Fruit fly (Drosophila melanogaster) whole organism, embryonic: Measurements from ENCODE around the gene CCHa2.

Experiments
- Atf-2 ChIP-seq: fragments of 200-800 bp; sonication (Bioruptor generic); optimal IDR thresholded peaks from 2 replicates; lab custom pipeline; 2016; ENCODE audit warnings: missing biosample characterization, missing genetic modification characterization
- CG10274 ChIP-seq: fragments of 200-800 bp; sonication (Bioruptor generic); optimal IDR thresholded peaks from 3 replicates; lab custom pipeline; 2017; ENCODE audit warnings: missing biosample characterization, mild to moderate bottlenecking, missing genetic modification characterization
- CG10654 ChIP-seq: fragments of 200-800 bp; sonication (Bioruptor generic); optimal IDR thresholded peaks from 2 replicates; lab custom pipeline; 2016; ENCODE audit warnings: missing biosample characterization, missing genetic modification characterization
- CG13123 ChIP-seq: fragments of 200-800 bp; sonication (Bioruptor generic); optimal IDR thresholded peaks from 2 replicates; lab custom pipeline; 2016; ENCODE audit warnings: missing biosample characterization, missing genetic modification characterization
- CG1792 ChIP-seq: fragments of 200-800 bp; sonication (Bioruptor generic); optimal IDR thresholded peaks from 2 replicates; lab custom pipeline; 2016; ENCODE audit warnings: missing biosample characterization, missing genetic modification characterization
- CG18011 ChIP-seq: fragments of 200-800 bp; sonication (Bioruptor generic); optimal IDR thresholded peaks from 2 replicates; lab custom pipeline; 2017; ENCODE audit warnings: missing biosample characterization, missing genetic modification characterization, mild to moderate bottlenecking, moderate library complexity, missing genotype
- CG18262 ChIP-seq: fragments of 200-800 bp; optimal IDR thresholded peaks from 3 replicates; lab custom pipeline; 2019; ENCODE audit warnings: missing biosample characterization, mild to moderate bottlenecking, missing genetic modification characterization, moderate library complexity
- CG31224 ChIP-seq: fragments of 200-800 bp; sonication (Bioruptor generic); IDR thresholded peaks from 2 replicates; pipeline ENCODE4 v1.3.6; 2022; ENCODE audit warnings: missing biosample characterization, missing genetic modification characterization
- CG3281 ChIP-seq: fragments of 200-800 bp; sonication (Bioruptor generic); optimal IDR thresholded peaks from 3 replicates; lab custom pipeline; 2017; ENCODE audit warnings: missing biosample characterization, mild to moderate bottlenecking, missing genetic modification characterization
- CG3995 ChIP-seq: fragments of 200-800 bp; sonication (Bioruptor generic); optimal IDR thresholded peaks from 3 replicates; lab custom pipeline; 2016; ENCODE audit warnings: missing biosample characterization, missing genetic modification characterization
- CG5245 ChIP-seq: fragments of 200-800 bp; sonication (Bioruptor generic); optimal IDR thresholded peaks from 3 replicates; lab custom pipeline; 2016; ENCODE audit warnings: missing biosample characterization, missing genetic modification characterization
- CG5953 ChIP-seq: fragments of 200-800 bp; sonication (Bioruptor generic); IDR thresholded peaks from 2 replicates; pipeline ENCODE4 v1.3.6; 2022; ENCODE audit warnings: missing biosample characterization, missing genetic modification characterization
- CG6254 ChIP-seq: fragments of 200-800 bp; sonication (Bioruptor generic); optimal IDR thresholded peaks from 3 replicates; lab custom pipeline; 2017; ENCODE audit warnings: mild to moderate bottlenecking, missing biosample characterization, missing genetic modification reagents, missing genetic modification characterization
- CG6654 ChIP-seq: fragments of 200-800 bp; sonication (Bioruptor generic); optimal IDR thresholded peaks from 2 replicates; lab custom pipeline; 2017; ENCODE audit warnings: missing biosample characterization, mild to moderate bottlenecking, missing genetic modification characterization
- CG7271 ChIP-seq: fragments of 200-800 bp; sonication (Bioruptor generic); optimal IDR thresholded peaks from 2 replicates; lab custom pipeline; 2018; ENCODE audit warnings: missing biosample characterization, mild to moderate bottlenecking, missing genetic modification characterization, moderate library complexity
- CHES-1-like ChIP-seq: fragments of 200-800 bp; sonication (Bioruptor generic); optimal IDR thresholded peaks from 2 replicates; lab custom pipeline; 2016; ENCODE audit warnings: missing biosample characterization, missing genetic modification characterization
- CkIIα-i1 ChIP-seq: fragments of 200-800 bp; sonication (Bioruptor generic); IDR thresholded peaks from 2 replicates; pipeline ENCODE4 v1.3.6; 2022; ENCODE audit warnings: missing biosample characterization, missing genetic modification characterization
- CoRest ChIP-seq: fragments of 200-800 bp; sonication (Bioruptor generic); optimal IDR thresholded peaks from 3 replicates; lab custom pipeline; 2018; ENCODE audit warnings: missing biosample characterization, mild to moderate bottlenecking, missing genetic modification characterization, moderate library complexity
- Dip2 ChIP-seq: fragments of 200-800 bp; sonication (Bioruptor generic); IDR thresholded peaks from 2 replicates; pipeline ENCODE4 v1.3.6; 2022; ENCODE audit warnings: missing biosample characterization, missing genetic modification characterization
- H2.0 ChIP-seq: fragments of 200-800 bp; sonication (Bioruptor generic); IDR thresholded peaks from 2 replicates; pipeline ENCODE4 v1.3.6; 2022; ENCODE audit warnings: missing biosample characterization, missing genetic modification characterization
- Hr39 ChIP-seq: fragments of >200 bp; optimal IDR thresholded peaks from 2 replicates; lab custom pipeline; 2017
- Jarid2 ChIP-seq: fragments of 200-800 bp; sonication (Bioruptor generic); optimal IDR thresholded peaks from 3 replicates; lab custom pipeline; 2017; ENCODE audit warnings: mild to moderate bottlenecking, missing biosample characterization, missing genetic modification reagents, missing genetic modification characterization
- MESR4 ChIP-seq: fragments of 200-800 bp; sonication (Bioruptor generic); optimal IDR thresholded peaks from 2 replicates; lab custom pipeline; 2018; ENCODE audit warnings: missing biosample characterization, mild to moderate bottlenecking, missing genetic modification characterization, moderate library complexity
- Nf-YC ChIP-seq: fragments of 200-800 bp; optimal IDR thresholded peaks from 3 replicates; lab custom pipeline; 2019; ENCODE audit warnings: missing biosample characterization, mild to moderate bottlenecking, missing genetic modification characterization, moderate library complexity
- Pdp1 ChIP-seq, 2 experiments: fragments of 200-800 bp; sonication (Bioruptor generic); optimal IDR thresholded peaks; 3 replicates each; lab custom pipeline; 2016; ENCODE audit warnings: missing biosample characterization in 2 of 2, missing genetic modification characterization in 2 of 2, mild to moderate bottlenecking in 1 of 2, moderate library complexity in 1 of 2
- Sry-δ ChIP-seq: fragments of 200-800 bp; sonication (Bioruptor generic); optimal IDR thresholded peaks from 2 replicates; lab custom pipeline; 2016; ENCODE audit warnings: missing biosample characterization, missing genetic modification characterization
- ac ChIP-seq: fragments of 200-800 bp; sonication (Bioruptor generic); optimal IDR thresholded peaks from 3 replicates; lab custom pipeline; 2017; ENCODE audit warnings: missing biosample characterization, mild to moderate bottlenecking, missing genetic modification characterization
- ash1 ChIP-seq: fragments of 200-800 bp; sonication (Bioruptor generic); optimal IDR thresholded peaks from 2 replicates; lab custom pipeline; 2018; ENCODE audit warnings: missing biosample characterization, mild to moderate bottlenecking, missing genetic modification characterization
- bbx ChIP-seq: fragments of 200-800 bp; sonication (Bioruptor generic); IDR thresholded peaks from 2 replicates; pipeline ENCODE4 v1.3.6; 2022; ENCODE audit warnings: missing biosample characterization, missing genetic modification characterization; ENCODE audit not compliant: partially characterized antibody
- bsh ChIP-seq, 2 experiments: fragments of 200-800 bp; sonication (Bioruptor generic); optimal IDR thresholded peaks; 2 replicates each; lab custom pipeline; 2017 to 2018; ENCODE audit warnings: mild to moderate bottlenecking in 2 of 2, missing biosample characterization in 2 of 2, missing genetic modification characterization in 2 of 2, moderate library complexity in 1 of 2
- dmrt99B ChIP-seq: fragments of 200-800 bp; sonication (Bioruptor generic); optimal IDR thresholded peaks from 2 replicates; lab custom pipeline; 2018; ENCODE audit warnings: missing biosample characterization, mild to moderate bottlenecking, missing genetic modification characterization, moderate library complexity
- eyg ChIP-seq: fragments of 200-800 bp; sonication (Bioruptor generic); optimal IDR thresholded peaks from 3 replicates; lab custom pipeline; 2016; ENCODE audit warnings: missing biosample characterization, missing genetic modification characterization
- gem ChIP-seq: fragments of 200-800 bp; sonication (Bioruptor generic); optimal IDR thresholded peaks from 2 replicates; lab custom pipeline; 2019; ENCODE audit warnings: missing biosample characterization, mild to moderate bottlenecking, missing genetic modification characterization, moderate library complexity
- gsb ChIP-seq: fragments of 200-800 bp; sonication (Bioruptor generic); IDR thresholded peaks from 2 replicates; pipeline ENCODE4 v1.3.6; 2022; ENCODE audit warnings: missing biosample characterization, missing genetic modification characterization
- hb ChIP-seq: fragments of 200-800 bp; sonication (Bioruptor generic); IDR thresholded peaks from 3 replicates; pipeline ENCODE4 v1.3.6; 2022; ENCODE audit warnings: missing biosample characterization, missing genetic modification characterization; ENCODE audit not compliant: partially characterized antibody
- hbn ChIP-seq: fragments of 200-800 bp; sonication (Bioruptor generic); IDR thresholded peaks from 2 replicates; pipeline ENCODE4 v1.3.6; 2022; ENCODE audit warnings: missing biosample characterization, missing genetic modification characterization; ENCODE audit not compliant: partially characterized antibody
- ken ChIP-seq: fragments of 200-800 bp; sonication (Bioruptor generic); IDR thresholded peaks from 3 replicates; pipeline ENCODE4 v1.3.6; 2022; ENCODE audit warnings: missing biosample characterization, missing genetic modification characterization
- klu ChIP-seq: fragments of 200-800 bp; sonication (Bioruptor generic); IDR thresholded peaks from 2 replicates; pipeline ENCODE4 v1.3.6; 2022; ENCODE audit warnings: missing biosample characterization, missing genetic modification characterization
- mirr ChIP-seq: fragments of 200-800 bp; sonication (Bioruptor generic); optimal IDR thresholded peaks from 3 replicates; lab custom pipeline; 2018; ENCODE audit warnings: missing biosample characterization, mild to moderate bottlenecking, missing genetic modification characterization
- odd ChIP-seq: fragments of 200-800 bp; sonication (Bioruptor generic); optimal IDR thresholded peaks from 2 replicates; lab custom pipeline; 2017; ENCODE audit warnings: missing biosample characterization, mild to moderate bottlenecking, missing genetic modification characterization
- pzg ChIP-seq: fragments of 200-800 bp; sonication (Bioruptor generic); optimal IDR thresholded peaks from 3 replicates; lab custom pipeline; 2018; ENCODE audit warnings: missing biosample characterization, mild to moderate bottlenecking, missing genetic modification characterization, moderate library complexity
- repo ChIP-seq: fragments of 200-800 bp; sonication (Bioruptor generic); optimal IDR thresholded peaks from 2 replicates; lab custom pipeline; 2016; ENCODE audit warnings: missing biosample characterization, missing genetic modification characterization
- so ChIP-seq: fragments of 200-800 bp; sonication (Bioruptor generic); IDR thresholded peaks from 3 replicates; pipeline ENCODE4 v1.3.6; 2022; ENCODE audit warnings: missing biosample characterization, missing genetic modification characterization
- sug ChIP-seq: fragments of 200-800 bp; optimal IDR thresholded peaks from 2 replicates; lab custom pipeline; 2019; ENCODE audit warnings: missing biosample characterization, mild to moderate bottlenecking, missing genetic modification characterization, moderate library complexity
- tap ChIP-seq: fragments of 200-800 bp; optimal IDR thresholded peaks from 3 replicates; lab custom pipeline; 2019; ENCODE audit warnings: missing biosample characterization, mild to moderate bottlenecking, missing genetic modification characterization, moderate library complexity
- unc-4 ChIP-seq: fragments of 200-800 bp; sonication (Bioruptor generic); IDR thresholded peaks from 2 replicates; pipeline ENCODE4 v1.3.6; 2022; ENCODE audit warnings: missing biosample characterization, missing genetic modification characterization; ENCODE audit not compliant: partially characterized antibody
- usp ChIP-seq: fragments of >200 bp; optimal IDR thresholded peaks from 2 replicates; lab custom pipeline; 2017; ENCODE audit warnings: missing biosample characterization, missing genetic modification characterization
- vnd ChIP-seq: fragments of 200-800 bp; sonication (Bioruptor generic); IDR thresholded peaks from 3 replicates; pipeline ENCODE4 v1.3.6; 2022; ENCODE audit warnings: missing biosample characterization, missing genetic modification characterization; ENCODE audit not compliant: partially characterized antibody
- zf30C ChIP-seq: fragments of 200-800 bp; sonication (Bioruptor generic); optimal IDR thresholded peaks from 3 replicates; lab custom pipeline; 2018; ENCODE audit warnings: missing biosample characterization, mild to moderate bottlenecking, missing genetic modification characterization

Gene CCHa2

dm6 chr3R:13381744-13382435 is 13.1 kb downstream of the CCHa2 start, which contains the start of the genes mRpS21 and Droj2 (continued):
- TF ChIP-seq MESR4 (GFP tag; lab: Kevin White, UChicago) (peak; percentile 74), bsh (GFP tag; optimal IDR thresholded peaks at IDR 0.05; lab: Kevin White, UChicago) (peak in 1 of 2 experiments; percentile 36), CG18011 (GFP tag; lab: Kevin White, UChicago) (no peak), gsb (GFP tag; lab: Robert Waterston, UW) (no peak), Pdp1 (GFP tag; optimal IDR thresholded peaks at IDR 0.05; lab: Kevin White, UChicago) (peak; percentile 38 to 78), usp (GFP tag; lab: Kevin White, UChicago) (no peak), tap (tag; lab: Kevin White, UChicago) (no peak), CG3281 (peak; percentile 40), bbx (peak; percentile 20; the same call in 1 of the 2 replicates), CG5245 (GFP tag; lab: Kevin White, UChicago) (no peak), Nf-YC (peak; percentile 67), dmrt99B (no peak), CG13123 (GFP tag; lab: Kevin White, UChicago) (no peak), CG6654 (GFP tag; lab: Kevin White, UChicago) (no peak), odd (peak; percentile 37), CoRest (tag; lab: Kevin White, UChicago) (peak; percentile 82), CkIIα-i1 (GFP tag; lab: Robert Waterston, UW) (no peak), eyg (GFP tag; lab: Kevin White, UChicago) (peak; percentile 7), unc-4 (no peak), CG3995 (GFP tag; lab: Kevin White, UChicago) (peak; percentile 74), CG10654 (GFP tag; lab: Kevin White, UChicago) (peak; percentile 37), CG10274 (GFP tag; lab: Kevin White, UChicago) (no peak), CHES-1-like (GFP tag; lab: Kevin White, UChicago) (peak; percentile 6), CG1792 (GFP tag; lab: Kevin White, UChicago) (no peak), sug (tag; lab: Kevin White, UChicago) (peak; percentile 77), CG18262 (tag; lab: Kevin White, UChicago) (peak; percentile 48), gem (tag; lab: Kevin White, UChicago) (peak; percentile 71), ac (no peak), hb (GFP tag; lab: Robert Waterston, UW) (no peak), klu (GFP tag; lab: Robert Waterston, UW) (peak; percentile 35; the same call in 1 of the 2 replicates), Atf-2 (GFP tag; lab: Kevin White, UChicago) (no peak), CG5953 (GFP tag; lab: Robert Waterston, UW) (no peak), CG6254 (GFP tag; lab: Kevin White, UChicago) (no peak), Jarid2 (peak; percentile 29), zf30C (no peak), CG7271 (tag; lab: Kevin White, UChicago) (no peak), pzg (GFP tag; lab: Kevin White, UChicago) (peak; percentile 89), Dip2 (no peak), ash1 (GFP tag; lab: Kevin White, UChicago) (no peak), H2.0 (GFP tag; lab: Robert Waterston, UW) (no peak), hbn (GFP tag; lab: Robert Waterston, UW) (no peak; the same call in 1 of the 2 replicates), repo (GFP tag; lab: Kevin White, UChicago) (no peak), ken (no peak), vnd (GFP tag; lab: Robert Waterston, UW) (no peak; the same call in 2 of the 3 replicates), Hr39 (lab: Kevin White, UChicago) (no peak), mirr (peak; percentile 17), Sry-δ (GFP tag; lab: Kevin White, UChicago) (peak; percentile 41), so (GFP tag; lab: Robert Waterston, UW) (no peak), CG31224 (peak; percentile 35; the same call in 1 of the 2 replicates)
